Worm (Caenorhabditis elegans): ENCODE results near the gene mig-6.

The mig-6 gene

ce11 chrV:7804064-7804800 lies 22.8 kb upstream of the mig-6 start, which contains the start of gene uvs-1 (continued):
- no peak for TF ChIP-seq ceh-82 (tag; optimal IDR thresholded peaks at IDR 0.05)
- no peak for TF ChIP-seq zip-11 (GFP tag; IDR thresholded peaks at IDR 0.05)
- TF ChIP-seq aha-1 (tag), result peak; percentile 96
- no peak for TF ChIP-seq snpc-4 (tag; optimal IDR thresholded peaks at IDR 0.05)
- no peak for TF ChIP-seq T20F7.1 (GFP tag; optimal IDR thresholded peaks at IDR 0.05)

ce11 chrV:7804801-7805163 lies 22.2 kb upstream of the mig-6 start, which contains the start of gene xpo-1:
TSS of gene xpo-1 (plus strand) at chrV:7805064.
- TF ChIP-seq nhr-28 (tag; optimal IDR thresholded peaks at IDR 0.05) (no peak), ceh-32 (tag; optimal IDR thresholded peaks at IDR 0.05; ENCODE audit: poor library complexity) (no peak), ZK337.2 (GFP tag; IDR thresholded peaks at IDR 0.05) (no peak), F37D6.2 (tag; optimal IDR thresholded peaks at IDR 0.05) (no peak), lin-15B (tag; optimal IDR thresholded peaks at IDR 0.05) (no peak), dve-1 (tag; optimal IDR thresholded peaks at IDR 0.05; ENCODE audit: insufficient read depth) (no peak), lir-3 (tag; optimal IDR thresholded peaks at IDR 0.05) (no peak), jun-1 (tag; optimal IDR thresholded peaks at IDR 0.05) (no peak), fos-1 (tag; optimal IDR thresholded peaks at IDR 0.05) (no peak), daf-8 (GFP tag; IDR thresholded peaks at IDR 0.05) (no peak), egl-27 (tag; optimal IDR thresholded peaks at IDR 0.05) (no peak), madf-9 (GFP tag; conservative IDR thresholded peaks at IDR 0.05) (no peak), mdl-1 (tag; optimal IDR thresholded peaks at IDR 0.05) (no peak), zfp-3 (GFP tag; conservative IDR thresholded peaks at IDR 0.05) (no peak), dmd-9 (GFP tag; IDR thresholded peaks at IDR 0.05) (no peak), attf-4 (tag; optimal IDR thresholded peaks at IDR 0.05) (no peak)

ce11 chrV:7806629-7807028 lies 20.4 kb upstream of the mig-6 start:
- peak; percentile 84 for TF ChIP-seq aha-1 (tag)
- TF ChIP-seq unc-62 (GFP tag; optimal IDR thresholded peaks at IDR 0.05 in 1 of 2), result peak in 1 of 2 experiments; percentile 66
- TF ChIP-seq unc-62 (tag; optimal IDR thresholded peaks at IDR 0.05), result no peak
- TF ChIP-seq lin-39 (tag; optimal IDR thresholded peaks at IDR 0.05), result no peak

- TF ChIP-seq unc-62 (GFP tag; optimal IDR thresholded peaks at IDR 0.05 in 1 of 2) (peak in 1 of 2 experiments; percentile 77), unc-62 (tag; optimal IDR thresholded peaks at IDR 0.05) (no peak), aha-1 (tag) (no peak)
These were observed 18.6 kb upstream of the mig-6 start for ce11 chrV:7808444-7808843.

- TF ChIP-seq madf-5 (GFP tag; IDR thresholded peaks at IDR 0.05) (no peak), T20F7.1 (GFP tag; optimal IDR thresholded peaks at IDR 0.05) (no peak), nhr-10 (tag; optimal IDR thresholded peaks at IDR 0.05) (peak; percentile 7), pha-4 (GFP tag; IDR thresholded peaks at IDR 0.05) (no peak), pha-4 (tag; optimal IDR thresholded peaks at IDR 0.05) (no peak), ztf-7 (tag; optimal IDR thresholded peaks at IDR 0.05) (no peak), ceh-82 (tag; optimal IDR thresholded peaks at IDR 0.05) (no peak), lin-38 (GFP tag; IDR thresholded peaks at IDR 0.05) (0 out of 2 replicates have a peak, but pooled peaks have one; percentile 28), gei-8 (GFP tag; optimal IDR thresholded peaks at IDR 0.05) (no peak), T26A8.4 (GFP tag; IDR thresholded peaks at IDR 0.05) (no peak), nhr-28 (tag; optimal IDR thresholded peaks at IDR 0.05) (peak; percentile 98), hlh-30 (tag; optimal IDR thresholded peaks at IDR 0.05; ENCODE audit: insufficient read depth) (peak; percentile 9), jun-1 (tag; optimal IDR thresholded peaks at IDR 0.05) (no peak), hmg-1.1 (GFP tag; IDR thresholded peaks at IDR 0.05) (no peak), F10B5.3 (tag; optimal IDR thresholded peaks at IDR 0.05) (no peak), ZK337.2 (GFP tag; IDR thresholded peaks at IDR 0.05) (no peak), set-16 (GFP tag; IDR thresholded peaks at IDR 0.05) (no peak), daf-12 (tag; optimal IDR thresholded peaks at IDR 0.05) (no peak), dmd-6 (GFP tag; IDR thresholded peaks at IDR 0.05) (peak; percentile 71), dmd-9 (GFP tag; IDR thresholded peaks at IDR 0.05) (no peak), mxl-2 (GFP tag; conservative IDR thresholded peaks at IDR 0.05) (no peak), nhr-77 (tag; optimal IDR thresholded peaks at IDR 0.05) (no peak), lir-3 (tag; optimal IDR thresholded peaks at IDR 0.05) (no peak), nhr-76 (tag; optimal IDR thresholded peaks at IDR 0.05) (no peak), ceh-32 (tag; optimal IDR thresholded peaks at IDR 0.05; ENCODE audit: poor library complexity) (no peak)
These were observed 17.4 kb upstream of the mig-6 start, which contains the start of gene ZK742.3 for ce11 chrV:7809320-7810256. TSS of gene ZK742.3 (minus strand) at chrV:7809912.
